Fruit fly (Drosophila melanogaster) whole organism, embryonic: Measurements from ENCODE around the gene CG42395.

Experiments used
- Ada2b ChIP-seq: fragments of 200-800 bp; sonication (Bioruptor generic); IDR thresholded peaks from 2 replicates; pipeline ENCODE4 v1.3.6; 2022; ENCODE audit warnings: missing biosample characterization, missing genetic modification characterization
- Atf-2 ChIP-seq: fragments of 200-800 bp; sonication (Bioruptor generic); optimal IDR thresholded peaks from 2 replicates; lab custom pipeline; 2016; ENCODE audit warnings: missing biosample characterization, missing genetic modification characterization
- Bteb2 ChIP-seq: fragments of 200-800 bp; sonication (Bioruptor generic); optimal IDR thresholded peaks from 2 replicates; lab custom pipeline; 2016; ENCODE audit warnings: missing biosample characterization, missing genetic modification characterization
- CG10147 ChIP-seq: fragments of 200-800 bp; sonication (Bioruptor generic); optimal IDR thresholded peaks from 2 replicates; lab custom pipeline; 2019; ENCODE audit warnings: missing biosample characterization, mild to moderate bottlenecking, missing genetic modification characterization, moderate library complexity
- CG10543 ChIP-seq: fragments of 200-800 bp; sonication (Bioruptor generic); optimal IDR thresholded peaks from 3 replicates; lab custom pipeline; 2017; ENCODE audit warnings: missing biosample characterization, mild to moderate bottlenecking, missing genetic modification characterization, moderate library complexity
- CG11085 ChIP-seq: fragments of 200-800 bp; sonication (Bioruptor generic); IDR thresholded peaks from 2 replicates; pipeline ENCODE4 v1.3.6; 2022; ENCODE audit warnings: missing biosample characterization, missing genetic modification characterization
- CG12769 ChIP-seq: fragments of 200-800 bp; sonication (Bioruptor generic); optimal IDR thresholded peaks from 2 replicates; lab custom pipeline; 2019; ENCODE audit warnings: missing biosample characterization, mild to moderate bottlenecking, missing genetic modification characterization, moderate library complexity
- CG13287 ChIP-seq: fragments of 200-800 bp; sonication (Bioruptor generic); IDR thresholded peaks from 2 replicates; pipeline ENCODE4 v1.3.6; 2022; ENCODE audit warnings: missing biosample characterization, missing genetic modification characterization; ENCODE audit not compliant: partially characterized antibody
- CG1602 ChIP-seq: fragments of 200-800 bp; sonication (Bioruptor generic); optimal IDR thresholded peaks from 3 replicates; lab custom pipeline; 2016; ENCODE audit warnings: missing biosample characterization, missing genetic modification characterization
- CG17186 ChIP-seq: fragments of 200-800 bp; sonication (Bioruptor generic); optimal IDR thresholded peaks from 3 replicates; lab custom pipeline; 2017; ENCODE audit warnings: missing biosample characterization, missing genetic modification reagents, missing genetic modification characterization
- CG2116 ChIP-seq: fragments of 200-800 bp; sonication (Bioruptor generic); optimal IDR thresholded peaks from 3 replicates; lab custom pipeline; 2018; ENCODE audit warnings: missing biosample characterization, mild to moderate bottlenecking, missing genetic modification characterization
- CG2712 ChIP-seq: fragments of 200-800 bp; optimal IDR thresholded peaks from 3 replicates; lab custom pipeline; 2019; ENCODE audit warnings: missing biosample characterization, mild to moderate bottlenecking, missing genetic modification characterization, moderate library complexity
- CG30403 ChIP-seq: fragments of 200-800 bp; sonication (Bioruptor generic); optimal IDR thresholded peaks from 3 replicates; lab custom pipeline; 2016; ENCODE audit warnings: missing biosample characterization, missing genetic modification characterization
- CG31441 ChIP-seq: fragments of 200-800 bp; sonication (Bioruptor generic); IDR thresholded peaks from 2 replicates; pipeline ENCODE4 v1.3.6; 2022; ENCODE audit warnings: missing biosample characterization, missing genetic modification characterization
- CG3838 ChIP-seq: fragments of 200-800 bp; sonication (Bioruptor generic); optimal IDR thresholded peaks from 3 replicates; lab custom pipeline; 2016; ENCODE audit warnings: missing biosample characterization, missing genetic modification characterization
- CG4854 ChIP-seq: fragments of 200-800 bp; sonication (Bioruptor generic); optimal IDR thresholded peaks from 2 replicates; lab custom pipeline; 2016; ENCODE audit warnings: missing biosample characterization, missing genetic modification characterization, inconsistent platforms
- CG6689 ChIP-seq: fragments of 200-800 bp; sonication (Bioruptor generic); IDR thresholded peaks from 2 replicates; pipeline ENCODE4 v1.3.6; 2022; ENCODE audit warnings: missing biosample characterization, missing genetic modification characterization
- CG7357 ChIP-seq: fragments of 200-800 bp; sonication (Bioruptor generic); IDR thresholded peaks from 3 replicates; pipeline ENCODE4 v1.3.6; 2022; ENCODE audit warnings: missing biosample characterization, missing genetic modification characterization
- CG9609 ChIP-seq: fragments of 200-800 bp; sonication (Bioruptor generic); optimal IDR thresholded peaks from 3 replicates; lab custom pipeline; 2016; ENCODE audit warnings: missing biosample characterization, missing genetic modification characterization
- CG9727 ChIP-seq: fragments of 200-800 bp; sonication (Bioruptor generic); optimal IDR thresholded peaks from 3 replicates; lab custom pipeline; 2017; ENCODE audit warnings: missing biosample characterization, mild to moderate bottlenecking, missing genetic modification characterization
- Dll ChIP-seq: fragments of 200-800 bp; sonication (Bioruptor generic); IDR thresholded peaks from 4 replicates; pipeline ENCODE4 v1.3.6; 2022; ENCODE audit warnings: missing biosample characterization, missing genetic modification characterization; ENCODE audit not compliant: partially characterized antibody
- Hand ChIP-seq: fragments of 200-800 bp; sonication (Bioruptor generic); optimal IDR thresholded peaks from 2 replicates; lab custom pipeline; 2017; ENCODE audit warnings: mild to moderate bottlenecking, missing biosample characterization, missing genetic modification reagents, missing genetic modification characterization
- Hmr ChIP-seq: fragments of 200-800 bp; sonication (Bioruptor generic); optimal IDR thresholded peaks from 3 replicates; lab custom pipeline; 2017; ENCODE audit warnings: mild to moderate bottlenecking, missing biosample characterization, missing genetic modification reagents, missing genetic modification characterization
- MBD-R2 ChIP-seq: fragments of 200-800 bp; sonication (Bioruptor generic); IDR thresholded peaks from 2 replicates; pipeline ENCODE4 v1.3.6; 2022; ENCODE audit warnings: missing biosample characterization, missing genetic modification characterization
- Max ChIP-seq: fragments of 200-800 bp; sonication (Bioruptor generic); optimal IDR thresholded peaks from 2 replicates; lab custom pipeline; 2016; ENCODE audit warnings: missing biosample characterization, mild to moderate bottlenecking, missing genetic modification characterization
- NC2α ChIP-seq: fragments of 200-800 bp; sonication (Bioruptor generic); optimal IDR thresholded peaks from 2 replicates; lab custom pipeline; 2016; ENCODE audit warnings: missing biosample characterization, missing genetic modification characterization
- Opbp ChIP-seq: fragments of 200-800 bp; sonication (Bioruptor generic); IDR thresholded peaks from 3 replicates; pipeline ENCODE4 v1.3.6; 2022; ENCODE audit warnings: missing biosample characterization, missing genetic modification characterization; ENCODE audit not compliant: partially characterized antibody
- Sin3A ChIP-seq: fragments of >200 bp; optimal IDR thresholded peaks from 2 replicates; lab custom pipeline; 2018
- Sry-δ ChIP-seq: fragments of 200-800 bp; sonication (Bioruptor generic); optimal IDR thresholded peaks from 2 replicates; lab custom pipeline; 2016; ENCODE audit warnings: missing biosample characterization, missing genetic modification characterization
- ara ChIP-seq: fragments of 200-800 bp; sonication (Bioruptor generic); IDR thresholded peaks from 2 replicates; pipeline ENCODE4 v1.3.6; 2022; ENCODE audit warnings: missing biosample characterization, missing genetic modification characterization
- chinmo ChIP-seq: fragments of 200-800 bp; sonication (Bioruptor generic); IDR thresholded peaks from 4 replicates; pipeline ENCODE4 v1.3.6; 2022; ENCODE audit warnings: missing biosample characterization, missing genetic modification characterization; ENCODE audit not compliant: partially characterized antibody
- eve ChIP-seq, 2 experiments: fragments of >200 bp; optimal IDR thresholded peaks; 2 replicates each; lab custom pipeline; 2017; ENCODE audit warnings: missing biosample characterization in 2 of 2, missing genetic modification characterization in 2 of 2
- fd3F ChIP-seq: fragments of 200-800 bp; sonication (Bioruptor generic); optimal IDR thresholded peaks from 2 replicates; lab custom pipeline; 2018; ENCODE audit warnings: missing biosample characterization, mild to moderate bottlenecking, missing genetic modification characterization, moderate library complexity
- grau ChIP-seq: fragments of 200-800 bp; optimal IDR thresholded peaks from 3 replicates; lab custom pipeline; 2019; ENCODE audit warnings: missing biosample characterization, mild to moderate bottlenecking, missing genetic modification characterization, moderate library complexity
- hbn ChIP-seq: fragments of 200-800 bp; sonication (Bioruptor generic); IDR thresholded peaks from 2 replicates; pipeline ENCODE4 v1.3.6; 2022; ENCODE audit warnings: missing biosample characterization, missing genetic modification characterization; ENCODE audit not compliant: partially characterized antibody
- hth ChIP-seq: fragments of >200 bp; optimal IDR thresholded peaks from 2 replicates; lab custom pipeline; 2017; ENCODE audit warnings: inconsistent platforms
- lola ChIP-seq, 3 experiments: fragments of >200 bp in 2 of 3; fragments of 200-800 bp in 1 of 3; sonication (Bioruptor generic) in 1 of 3; optimal IDR thresholded peaks; 2 replicates each; lab custom pipeline; 2017 to 2019; ENCODE audit warnings: missing biosample characterization in 3 of 3, missing genetic modification characterization in 3 of 3, mild to moderate bottlenecking in 1 of 3, moderate library complexity in 1 of 3
- lov ChIP-seq, 2 experiments: fragments of 200-800 bp in 1 of 2; fragments of >200 bp in 1 of 2; sonication (Bioruptor generic) in 1 of 2; IDR thresholded peaks in 1 of 2; optimal IDR thresholded peaks in 1 of 2; 2 replicates in 1 of 2; 3 replicates in 1 of 2; pipeline versions ENCODE4 v1.3.6 to Lab custom; 2017 to 2022; ENCODE audit warnings: missing biosample characterization in 1 of 2, missing genetic modification characterization in 1 of 2
- nerfin-2 ChIP-seq: fragments of 200-800 bp; sonication (Bioruptor generic); IDR thresholded peaks from 2 replicates; pipeline ENCODE4 v1.3.6; 2022; ENCODE audit warnings: missing biosample characterization, missing genetic modification characterization; ENCODE audit not compliant: partially characterized antibody
- rib ChIP-seq: fragments of 200-800 bp; sonication (Bioruptor generic); IDR thresholded peaks from 2 replicates; pipeline ENCODE4 v1.3.6; 2022; ENCODE audit warnings: missing biosample characterization, missing genetic modification characterization
- run ChIP-seq: fragments of 200-800 bp; sonication (Bioruptor generic); optimal IDR thresholded peaks from 3 replicates; lab custom pipeline; 2018; ENCODE audit warnings: missing biosample characterization, mild to moderate bottlenecking, missing genetic modification characterization
- salm ChIP-seq: fragments of 200-800 bp; sonication (Bioruptor generic); optimal IDR thresholded peaks from 2 replicates; lab custom pipeline; 2018; ENCODE audit warnings: missing biosample characterization, mild to moderate bottlenecking, missing genetic modification characterization
- scrt ChIP-seq: fragments of 200-800 bp; sonication (Bioruptor generic); optimal IDR thresholded peaks from 2 replicates; lab custom pipeline; 2018; ENCODE audit warnings: missing biosample characterization, mild to moderate bottlenecking, missing genetic modification characterization, moderate library complexity
- seq ChIP-seq: fragments of 200-800 bp; sonication (Bioruptor generic); IDR thresholded peaks from 2 replicates; pipeline ENCODE4 v1.3.6; 2022; ENCODE audit warnings: missing biosample characterization, missing genetic modification characterization
- slbo ChIP-seq: fragments of 200-800 bp; sonication (Bioruptor generic); IDR thresholded peaks from 2 replicates; pipeline ENCODE4 v1.3.6; 2022; ENCODE audit warnings: missing biosample characterization, missing genetic modification characterization
- sna ChIP-seq: fragments of 200-800 bp; sonication (Bioruptor generic); IDR thresholded peaks from 2 replicates; pipeline ENCODE4 v1.3.6; 2022; ENCODE audit warnings: missing biosample characterization, missing genetic modification characterization; ENCODE audit not compliant: partially characterized antibody
- stc ChIP-seq: fragments of 200-800 bp; sonication (Bioruptor generic); IDR thresholded peaks from 2 replicates; pipeline ENCODE4 v1.3.6; 2022; ENCODE audit warnings: missing biosample characterization, missing genetic modification characterization
- stwl ChIP-seq: fragments of 200-800 bp; sonication (Bioruptor generic); optimal IDR thresholded peaks from 3 replicates; lab custom pipeline; 2018; ENCODE audit warnings: missing biosample characterization, mild to moderate bottlenecking, missing genetic modification characterization, moderate library complexity
- tgo ChIP-seq: fragments of 200-800 bp; sonication (Bioruptor generic); IDR thresholded peaks from 3 replicates; pipeline ENCODE4 v1.3.6; 2022; ENCODE audit warnings: missing biosample characterization, missing genetic modification characterization
- twi ChIP-seq: fragments of 200-800 bp; optimal IDR thresholded peaks from 2 replicates; lab custom pipeline; 2019; ENCODE audit warnings: missing biosample characterization, mild to moderate bottlenecking, missing genetic modification characterization, moderate library complexity

Gene CG42395

DNA sequence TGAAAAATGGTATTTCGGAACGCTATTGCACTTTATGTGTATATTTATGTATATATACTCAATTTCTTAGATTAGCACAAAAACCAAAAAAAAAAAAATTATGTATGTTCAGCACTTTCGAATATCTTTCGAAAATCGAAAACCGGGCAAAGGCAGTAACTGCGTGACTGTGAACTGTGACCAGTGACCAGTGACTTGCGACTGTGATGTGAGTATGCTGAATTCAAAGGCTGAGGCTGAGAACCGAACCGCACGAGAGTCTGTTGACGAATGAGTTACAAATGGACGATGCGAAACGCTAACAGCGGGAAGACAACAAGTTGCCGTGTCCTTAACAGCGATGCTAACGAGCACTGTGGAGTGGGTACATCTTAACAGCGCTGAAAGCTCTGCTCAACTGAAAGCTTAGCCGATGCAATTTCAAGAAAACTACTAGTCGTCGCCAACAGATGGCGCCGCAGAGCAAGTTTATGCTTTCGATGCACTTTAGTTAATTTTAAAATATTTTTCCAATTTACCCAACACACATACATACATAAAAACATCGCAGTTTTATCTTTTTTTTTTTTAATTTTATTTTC lies 25.4 kb downstream of the CG42395 start, which contains the start of gene CG32700:
TSS of gene CG32700 (minus strand) at position 274 of the 581 bp plus-strand sequence.
- no peak for TF ChIP-seq CG2116 (GFP tag; lab: Kevin White, UChicago)
- no peak for TF ChIP-seq run (tag; lab: Kevin White, UChicago)
- no peak for TF ChIP-seq CG6689 (GFP tag; lab: Robert Waterston, UW)
- no peak for TF ChIP-seq CG2712
- no peak for TF ChIP-seq CG10147 (GFP tag; lab: Kevin White, UChicago)
- TF ChIP-seq CG10543 (GFP tag; lab: Kevin White, UChicago) = no peak
- TF ChIP-seq fd3F (GFP tag; lab: Kevin White, UChicago) = no peak
- TF ChIP-seq Hmr = peak; percentile 13
- TF ChIP-seq slbo (GFP tag; lab: Robert Waterston, UW) = no peak
- no peak for TF ChIP-seq CG12769
- TF ChIP-seq Bteb2 (GFP tag; lab: Kevin White, UChicago) = no peak
- TF ChIP-seq stwl (tag; lab: Kevin White, UChicago) = peak; percentile 13
- no peak for TF ChIP-seq stc (GFP tag; lab: Robert Waterston, UW)
- TF ChIP-seq CG7357 (GFP tag; lab: Robert Waterston, UW) = no peak
- no peak for TF ChIP-seq NC2α
- no peak for TF ChIP-seq Ada2b (GFP tag; lab: Robert Waterston, UW)
- peak; percentile 26; the same call in 1 of the 2 replicates for TF ChIP-seq CG13287 (GFP tag; lab: Robert Waterston, UW)
- no peak for TF ChIP-seq lov (optimal IDR thresholded peaks at IDR 0.05; lab: Kevin White, UChicago)
- no peak for TF ChIP-seq lov (GFP tag; IDR thresholded peaks at IDR 0.05; lab: Robert Waterston, UW)
- TF ChIP-seq rib (GFP tag; lab: Robert Waterston, UW) = no peak
- no peak for TF ChIP-seq twi (tag; lab: Kevin White, UChicago)
- TF ChIP-seq Hand (GFP tag; lab: Kevin White, UChicago) = no peak
- no peak for TF ChIP-seq CG11085 (GFP tag; lab: Robert Waterston, UW)
- TF ChIP-seq MBD-R2 = no peak
- TF ChIP-seq salm (tag; lab: Kevin White, UChicago) = no peak
- no peak for TF ChIP-seq Dll (GFP tag; lab: Robert Waterston, UW)
- no peak for TF ChIP-seq CG9727 (GFP tag; lab: Kevin White, UChicago)
- no peak for TF ChIP-seq lola (GFP tag; optimal IDR thresholded peaks at IDR 0.05; lab: Kevin White, UChicago)
- no peak for TF ChIP-seq CG4854
- no peak for TF ChIP-seq hbn (GFP tag; lab: Robert Waterston, UW)
- TF ChIP-seq Max (GFP tag; lab: Kevin White, UChicago) = no peak
- TF ChIP-seq CG3838 (GFP tag; lab: Kevin White, UChicago) = no peak
- TF ChIP-seq nerfin-2 (GFP tag; lab: Robert Waterston, UW) = no peak
- no peak for TF ChIP-seq hth (lab: Kevin White, UChicago)
- TF ChIP-seq CG1602 = no peak
- TF ChIP-seq Opbp (GFP tag; lab: Robert Waterston, UW) = 0 out of 3 replicates have a peak, but pooled peaks have one; percentile 36
- TF ChIP-seq CG30403 (GFP tag; lab: Kevin White, UChicago) = no peak
- TF ChIP-seq tgo = no peak
- TF ChIP-seq CG9609 (GFP tag; lab: Kevin White, UChicago) = no peak
- 0 out of 2 replicates have a peak, but pooled peaks have one; percentile 16 for TF ChIP-seq sna (GFP tag; lab: Robert Waterston, UW)
- TF ChIP-seq Atf-2 (GFP tag; lab: Kevin White, UChicago) = no peak
- no peak for TF ChIP-seq Sry-δ (GFP tag; lab: Kevin White, UChicago)
- TF ChIP-seq CG17186 (GFP tag; lab: Kevin White, UChicago) = no peak
- no peak for TF ChIP-seq grau (tag; lab: Kevin White, UChicago)
- 0 out of 4 replicates have a peak, but pooled peaks have one; percentile 50 for TF ChIP-seq chinmo (GFP tag; lab: Robert Waterston, UW)
- TF ChIP-seq scrt (GFP tag; lab: Kevin White, UChicago) = peak; percentile 76
- no peak for TF ChIP-seq Sin3A (lab: Kevin White, UChicago)
- TF ChIP-seq ara (GFP tag; lab: Robert Waterston, UW) = no peak
- TF ChIP-seq seq (GFP tag; lab: Robert Waterston, UW) = no peak
- peak; percentile 64 for TF ChIP-seq CG31441 (GFP tag; lab: Robert Waterston, UW)
- no peak for TF ChIP-seq eve (GFP tag; optimal IDR thresholded peaks at IDR 0.05; lab: Kevin White, UChicago)
